Worm (Caenorhabditis elegans): Measurements from ENCODE around the gene Y67H2A.7.

DNA sequence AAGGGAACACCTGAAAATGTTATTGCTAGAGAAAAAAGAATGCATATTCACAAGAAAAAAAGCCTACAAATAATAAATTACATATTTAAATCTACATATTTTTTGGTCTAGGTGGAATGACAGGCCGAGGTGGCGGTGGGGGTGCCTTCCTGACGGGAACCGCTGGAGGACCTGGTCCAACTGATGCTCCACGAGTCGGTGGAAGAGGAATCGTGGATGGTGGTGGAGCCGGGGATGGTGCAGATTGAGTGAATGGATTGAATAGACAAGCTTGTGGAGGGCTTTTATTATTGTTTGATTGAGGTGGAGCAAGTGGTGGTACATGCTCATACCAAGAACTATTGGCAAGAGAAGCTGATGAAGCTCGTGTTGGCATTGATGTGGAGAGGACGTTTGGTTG is 41.8 kb upstream of the Y67H2A.7 start:
- TF ChIP-seq snpc-4 (tag; optimal IDR thresholded peaks at IDR 0.05) (no peak), nhr-237 (tag; optimal IDR thresholded peaks at IDR 0.05) (no peak), blmp-1 (tag; optimal IDR thresholded peaks at IDR 0.05; ENCODE audit: insufficient read depth) (no peak), nhr-11 (tag; optimal IDR thresholded peaks at IDR 0.05) (no peak)

Data from whole organism, L2 larva.